Worm (Caenorhabditis elegans): Measurements from ENCODE around the gene F23F12.12.

ce11 chrIII:6558487-6558886, 50.6 kb downstream of the F23F12.12 start, which contains the start of gene C09E7.8:
- TF ChIP-seq unc-39 (tag; optimal IDR thresholded peaks at IDR 0.05) (no peak), elt-1 (tag; optimal IDR thresholded peaks at IDR 0.05; ENCODE audit: borderline replicate concordance, insufficient read depth) (no peak), ham-2 (GFP tag; optimal IDR thresholded peaks at IDR 0.05) (no peak), ztf-11 (tag; optimal IDR thresholded peaks at IDR 0.05) (no peak), nhr-12 (tag; optimal IDR thresholded peaks at IDR 0.05) (no peak), lsy-2 (tag; optimal IDR thresholded peaks at IDR 0.05) (no peak), unc-62 (GFP tag; optimal IDR thresholded peaks at IDR 0.05) (no peak), lin-32 (GFP tag; optimal IDR thresholded peaks at IDR 0.05) (no peak), elt-3 (tag; optimal IDR thresholded peaks at IDR 0.05) (no peak)

All from whole organism, mixed stage, embryonic.